Worm (Caenorhabditis elegans) whole organism, L3 larva: ENCODE data around the gene tgn-38.
A peak's percentile ranks its signal among the peaks of the same experiment; 100 is the strongest.

Source experiments
- R02D3.7 ChIP-seq: fragments of 150-350 bp; optimal IDR thresholded peaks from 2 replicates; lab custom pipeline; 2014; ENCODE audit warnings: missing biosample characterization, missing genetic modification characterization
- ZK546.5 ChIP-seq: sonication (generic microtip); optimal IDR thresholded peaks from 2 replicates; lab custom pipeline; 2017; ENCODE audit warnings: missing biosample characterization, missing genetic modification characterization
- aly-2 ChIP-seq: fragments of 150-350 bp; optimal IDR thresholded peaks from 2 replicates; lab custom pipeline; 2014; ENCODE audit warnings: missing biosample characterization, missing genetic modification characterization
- ama-1 ChIP-seq: fragments of 150-350 bp; optimal IDR thresholded peaks from 2 replicates; lab custom pipeline; 2018
- ceh-16 ChIP-seq: sonication (generic microtip); optimal IDR thresholded peaks from 2 replicates; lab custom pipeline; 2017; ENCODE audit warnings: missing biosample characterization, missing genetic modification characterization
- ceh-28 ChIP-seq: fragments of 150-350 bp; optimal IDR thresholded peaks from 2 replicates; lab custom pipeline; 2014; ENCODE audit warnings: missing biosample characterization, missing genetic modification reagents, missing genetic modification characterization
- ceh-82 ChIP-seq: fragments of 150-350 bp; optimal IDR thresholded peaks from 2 replicates; lab custom pipeline; 2014; ENCODE audit warnings: missing biosample characterization, missing genetic modification characterization
- daf-12 ChIP-seq: fragments of 150-350 bp; optimal IDR thresholded peaks from 2 replicates; lab custom pipeline; 2014; ENCODE audit warnings: missing biosample characterization, missing genetic modification reagents, missing genetic modification characterization
- egl-27 ChIP-seq: sonication (generic microtip); optimal IDR thresholded peaks from 4 replicates; lab custom pipeline; 2017; ENCODE audit warnings: missing biosample characterization, missing genetic modification reagents, missing genetic modification characterization
- egl-5 ChIP-seq: fragments of 150-350 bp; optimal IDR thresholded peaks from 2 replicates; lab custom pipeline; 2017; ENCODE audit warnings: missing biosample characterization, missing genetic modification reagents, missing genetic modification characterization, inconsistent platforms
- elt-2 ChIP-seq: sonication (generic microtip); optimal IDR thresholded peaks from 2 replicates; lab custom pipeline; 2016; ENCODE audit warnings: missing genetic modification reagents, mild to moderate bottlenecking, missing genetic modification characterization, missing compliant biosample characterization
- elt-3 ChIP-seq, 3 experiments: fragments of 150-350 bp in 1 of 3; sonication (generic microtip) in 2 of 3; optimal IDR thresholded peaks; 2 replicates in 2 of 3; 4 replicates in 1 of 3; lab custom pipeline; 2014 to 2017; ENCODE audit warnings: missing biosample characterization in 3 of 3, missing genetic modification characterization in 3 of 3
- fkh-10 ChIP-seq: sonication (generic microtip); optimal IDR thresholded peaks from 2 replicates; lab custom pipeline; 2017; ENCODE audit warnings: missing biosample characterization, missing genetic modification reagents, missing genetic modification characterization
- fkh-2 ChIP-seq: fragments of 150-350 bp; optimal IDR thresholded peaks from 2 replicates; lab custom pipeline; 2014; ENCODE audit warnings: missing biosample characterization, missing genetic modification reagents, missing genetic modification characterization
- hmg-11 ChIP-seq: sonication (generic microtip); optimal IDR thresholded peaks from 2 replicates; lab custom pipeline; 2016; ENCODE audit warnings: missing genetic modification characterization, missing compliant biosample characterization
- lin-15B ChIP-seq: fragments of 150-350 bp; optimal IDR thresholded peaks from 2 replicates; lab custom pipeline; 2014; ENCODE audit warnings: missing biosample characterization, missing genetic modification characterization
- lin-39 ChIP-seq: fragments of 150-350 bp; optimal IDR thresholded peaks from 2 replicates; lab custom pipeline; 2018; ENCODE audit warnings: missing biosample characterization, missing genetic modification reagents, missing genetic modification characterization
- lsy-12 ChIP-seq: sonication (generic microtip); optimal IDR thresholded peaks from 2 replicates; lab custom pipeline; 2016; ENCODE audit warnings: mild to moderate bottlenecking, missing genetic modification characterization, missing compliant biosample characterization
- mml-1 ChIP-seq: fragments of 150-350 bp; sonication (generic microtip); optimal IDR thresholded peaks from 3 replicates; lab custom pipeline; 2014; ENCODE audit warnings: missing biosample characterization, missing genetic modification characterization
- nfya-1 ChIP-seq: sonication (generic microtip); optimal IDR thresholded peaks from 2 replicates; lab custom pipeline; 2017; ENCODE audit warnings: missing genetic modification characterization, mild to moderate bottlenecking, missing compliant biosample characterization, antibody characterized with exemption, moderate library complexity; ENCODE audit not compliant: insufficient read depth
- nhr-11 ChIP-seq: fragments of 150-350 bp; optimal IDR thresholded peaks from 2 replicates; lab custom pipeline; 2014; ENCODE audit warnings: missing biosample characterization, missing genetic modification characterization
- nhr-12 ChIP-seq: fragments of 150-350 bp; optimal IDR thresholded peaks from 2 replicates; lab custom pipeline; 2014; ENCODE audit warnings: missing biosample characterization, missing genetic modification characterization
- nhr-23 ChIP-seq: fragments of 150-350 bp; optimal IDR thresholded peaks from 2 replicates; lab custom pipeline; 2014; ENCODE audit warnings: missing biosample characterization, missing genetic modification reagents, missing genetic modification characterization
- nhr-237 ChIP-seq: fragments of 150-350 bp; optimal IDR thresholded peaks from 2 replicates; lab custom pipeline; 2014; ENCODE audit warnings: missing biosample characterization, missing genetic modification characterization
- nhr-25 ChIP-seq: sonication (generic microtip); optimal IDR thresholded peaks from 2 replicates; lab custom pipeline; 2017; ENCODE audit warnings: missing biosample characterization, missing genetic modification characterization
- nhr-28 ChIP-seq: fragments of 150-350 bp; optimal IDR thresholded peaks from 2 replicates; lab custom pipeline; 2014; ENCODE audit warnings: missing biosample characterization, missing genetic modification characterization
- nhr-43 ChIP-seq: sonication (generic microtip); optimal IDR thresholded peaks from 2 replicates; lab custom pipeline; 2016; ENCODE audit warnings: mild to moderate bottlenecking, missing genetic modification characterization, missing compliant biosample characterization; ENCODE audit not compliant: poor library complexity, severe bottlenecking
- nhr-67 ChIP-seq: fragments of 150-350 bp; optimal IDR thresholded peaks from 2 replicates; lab custom pipeline; 2014; ENCODE audit warnings: missing biosample characterization, missing genetic modification characterization
- pha-4 ChIP-seq: fragments of 150-350 bp; optimal IDR thresholded peaks from 2 replicates; lab custom pipeline; 2014; ENCODE audit warnings: missing biosample characterization, missing genetic modification reagents, missing genetic modification characterization
- pqm-1 ChIP-seq: fragments of 150-350 bp; optimal IDR thresholded peaks from 2 replicates; lab custom pipeline; 2017; ENCODE audit warnings: missing biosample characterization, missing genetic modification characterization, inconsistent platforms
- sea-2 ChIP-seq: fragments of 150-350 bp; sonication (generic microtip); optimal IDR thresholded peaks from 4 replicates; lab custom pipeline; 2014; ENCODE audit warnings: missing biosample characterization, missing genetic modification reagents, missing genetic modification characterization
- snpc-4 ChIP-seq: fragments of 150-350 bp; optimal IDR thresholded peaks from 2 replicates; lab custom pipeline; 2014; ENCODE audit warnings: missing biosample characterization, missing genetic modification characterization
- tbx-2 ChIP-seq: sonication (generic microtip); optimal IDR thresholded peaks from 2 replicates; lab custom pipeline; 2016; ENCODE audit warnings: mild to moderate bottlenecking, missing genetic modification characterization, missing compliant biosample characterization
- unc-39 ChIP-seq: sonication (generic microtip); optimal IDR thresholded peaks from 4 replicates; lab custom pipeline; 2017; ENCODE audit warnings: missing biosample characterization, missing genetic modification characterization
- zag-1 ChIP-seq: fragments of 150-350 bp; optimal IDR thresholded peaks from 2 replicates; lab custom pipeline; 2014; ENCODE audit warnings: missing biosample characterization, missing genetic modification characterization
- ztf-4 ChIP-seq: fragments of 150-350 bp; optimal IDR thresholded peaks from 2 replicates; lab custom pipeline; 2014; ENCODE audit warnings: missing biosample characterization, missing genetic modification characterization

Gene tgn-38

DNA sequence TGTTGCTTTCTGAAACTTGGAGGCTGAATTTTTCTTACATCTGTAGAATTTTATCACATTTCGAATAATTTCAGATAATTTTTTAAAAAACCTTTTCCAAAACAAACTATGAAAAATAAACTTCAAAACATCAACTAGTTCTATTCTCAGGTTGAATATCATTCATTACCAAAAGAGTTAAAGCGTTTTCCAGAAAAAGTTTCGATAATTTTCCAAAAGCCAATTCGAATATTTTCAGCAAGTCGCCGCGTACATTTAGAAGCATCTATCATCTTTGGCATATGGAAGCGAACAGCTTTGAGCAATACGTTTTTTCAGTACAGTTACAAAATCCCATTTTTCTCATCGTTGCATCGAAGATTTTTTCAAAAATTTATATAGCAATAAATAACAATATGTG lies 8.0 kb upstream of the tgn-38 start:
- TF ChIP-seq ceh-28 (tag; lab: Kevin White, UChicago) (no peak), elt-3 (tag; optimal IDR thresholded peaks at IDR 0.05; lab: Kevin White, UChicago) (peak in 1 of 3 experiments; percentile 9), ceh-16 (tag; lab: Kevin White, UChicago) (no peak), pqm-1 (tag; lab: Kevin White, UChicago) (no peak), ama-1 (lab: Kevin White, UChicago) (peak; percentile 91), nhr-237 (tag; lab: Kevin White, UChicago) (no peak), unc-39 (tag; lab: Kevin White, UChicago) (no peak), ztf-4 (peak; percentile 13), hmg-11 (no peak), egl-5 (tag; lab: Kevin White, UChicago) (no peak), nhr-67 (no peak), nhr-28 (tag; lab: Kevin White, UChicago) (no peak), pha-4 (tag; lab: Kevin White, UChicago) (peak; percentile 49), snpc-4 (tag; lab: Kevin White, UChicago) (no peak), lin-15B (no peak), ceh-82 (tag; lab: Kevin White, UChicago) (no peak), tbx-2 (tag; lab: Kevin White, UChicago) (peak; percentile 56), fkh-2 (no peak), nfya-1 (no peak), nhr-43 (tag; lab: Kevin White, UChicago) (peak; percentile 20), lin-39 (tag; lab: Kevin White, UChicago) (no peak), lsy-12 (peak; percentile 5), R02D3.7 (tag; lab: Kevin White, UChicago) (no peak), nhr-12 (tag; lab: Kevin White, UChicago) (no peak), elt-2 (peak; percentile 19), mml-1 (tag; lab: Kevin White, UChicago) (no peak), daf-12 (tag; lab: Kevin White, UChicago) (no peak), nhr-25 (tag; lab: Kevin White, UChicago) (peak; percentile 42), egl-27 (tag; lab: Kevin White, UChicago) (no peak), zag-1 (tag; lab: Kevin White, UChicago) (no peak), aly-2 (no peak), sea-2 (GFP tag; lab: Kevin White, UChicago) (no peak)
- TF ChIP-seq, all 47 proteins: peak for 9

DNA sequence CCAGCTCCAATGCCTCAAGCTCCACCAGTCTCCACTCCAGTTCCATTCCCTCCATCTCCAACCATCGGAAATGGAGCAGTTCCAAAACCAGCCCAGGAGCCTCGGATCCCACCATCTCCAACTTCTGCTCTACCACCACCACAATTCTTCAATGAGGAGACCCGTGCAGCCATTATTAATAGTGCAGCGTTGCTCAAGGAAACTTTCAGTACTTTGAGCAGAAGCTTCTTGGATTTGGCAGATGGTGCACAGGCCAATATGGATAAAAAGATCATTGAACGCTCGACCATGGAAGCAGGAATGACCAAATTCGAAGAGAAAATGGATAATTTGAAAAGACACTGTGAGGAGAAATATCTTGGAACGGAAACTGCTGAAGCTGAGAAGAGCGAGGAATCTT lies 6.4 kb upstream of the tgn-38 start:
- TF ChIP-seq tbx-2 (tag; lab: Kevin White, UChicago), result no peak
- TF ChIP-seq nhr-11 (tag; lab: Kevin White, UChicago), result no peak
- TF ChIP-seq ZK546.5 (tag; lab: Kevin White, UChicago), result no peak
- TF ChIP-seq elt-2, result no peak
- no peak for TF ChIP-seq ceh-82 (tag; lab: Kevin White, UChicago)
- TF ChIP-seq fkh-10 (GFP tag; lab: Kevin White, UChicago), result no peak
- no peak for TF ChIP-seq sea-2 (GFP tag; lab: Kevin White, UChicago)
- no peak for TF ChIP-seq zag-1 (tag; lab: Kevin White, UChicago)
- TF ChIP-seq ztf-4, result no peak
- no peak for TF ChIP-seq lin-15B

DNA sequence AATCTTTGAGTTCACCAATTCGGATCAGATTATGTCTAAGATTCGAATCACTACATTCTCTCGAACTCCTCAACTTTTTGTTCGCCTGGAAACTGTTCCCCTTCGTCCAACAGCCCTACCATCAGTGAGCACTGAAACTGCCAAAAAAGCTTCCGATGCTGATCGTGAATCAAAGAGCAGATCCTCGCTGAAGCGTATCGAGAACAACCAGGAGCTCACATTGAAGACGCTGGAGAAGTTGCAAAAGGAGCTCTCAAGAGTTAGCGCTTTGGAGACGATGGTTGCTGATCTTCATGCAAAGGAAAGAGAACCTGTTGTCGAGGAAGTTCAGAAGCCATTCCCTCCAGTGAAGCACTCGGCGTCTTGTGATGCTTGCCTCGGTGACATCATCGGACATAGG lies 5.8 kb upstream of the tgn-38 start:
- TF ChIP-seq ama-1 (lab: Kevin White, UChicago) (peak; percentile 9), ZK546.5 (tag; lab: Kevin White, UChicago) (no peak), ztf-4 (no peak), unc-39 (tag; lab: Kevin White, UChicago) (no peak), nhr-23 (no peak), nhr-25 (tag; lab: Kevin White, UChicago) (peak; percentile 29)

DNA sequence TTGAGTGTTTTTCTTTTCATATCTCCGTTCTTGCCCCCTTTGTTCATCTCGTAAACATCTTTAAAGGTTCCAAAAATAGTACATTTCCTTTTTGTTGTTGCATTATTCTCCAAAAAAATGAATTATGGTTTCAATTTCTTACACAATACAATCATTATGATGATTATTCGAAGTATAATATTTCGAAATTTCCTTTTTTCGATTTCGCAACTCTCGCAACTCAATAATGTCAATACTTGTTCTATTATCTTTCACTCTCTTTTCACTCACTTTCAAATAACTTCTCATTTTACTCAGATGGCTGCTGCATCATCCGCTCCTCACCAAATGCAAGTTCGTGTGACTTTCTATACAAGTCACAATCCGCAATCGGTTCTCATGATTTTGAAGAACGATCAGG lies 5.0 kb upstream of the tgn-38 start, which contains the start of gene sqst-1:
Gene sqst-1, plus strand, starts transcription at position 298 of the 400 bp plus-strand sequence.
- peak; percentile 84 for TF ChIP-seq ama-1 (lab: Kevin White, UChicago)
- TF ChIP-seq R02D3.7 (tag; lab: Kevin White, UChicago), result no peak
- peak; percentile 4 for TF ChIP-seq pha-4 (tag; lab: Kevin White, UChicago)
